Worm (Caenorhabditis elegans): ENCODE results near the gene T25E4.1.
"Not testable (repeated sequence)": the region's sequence is repeated elsewhere in the genome, so short reads cannot be mapped to it uniquely, and the experiment has no call there.

ce11 chrII:5622383-5622939 is 44.3 kb downstream of the T25E4.1 start, which contains the start of the genes eif-3.L and npl-4.2:
- TF ChIP-seq F37D6.2 (tag; optimal IDR thresholded peaks at IDR 0.05); dpl-1 (GFP tag; optimal IDR thresholded peaks at IDR 0.05); Y75B8A.6 (GFP tag; IDR thresholded peaks at IDR 0.05); lin-38 (GFP tag; IDR thresholded peaks at IDR 0.05); ces-1 (GFP tag; optimal IDR thresholded peaks at IDR 0.05); unc-130 (GFP tag; optimal IDR thresholded peaks at IDR 0.05); aha-1 (tag); nhr-237 (tag; optimal IDR thresholded peaks at IDR 0.05): not testable (repeated sequence)

Data from whole organism, L4 larva.